Worm (Caenorhabditis elegans): ENCODE data around the gene gldi-2.

- no peak for TF ChIP-seq blmp-1 (tag; optimal IDR thresholded peaks at IDR 0.05; ENCODE audit: insufficient read depth)
- TF ChIP-seq elt-1 (tag; optimal IDR thresholded peaks at IDR 0.05): no peak
- TF ChIP-seq lin-13 (GFP tag; optimal IDR thresholded peaks at IDR 0.05): no peak
- TF ChIP-seq ceh-16 (tag; optimal IDR thresholded peaks at IDR 0.05): no peak
- no peak for TF ChIP-seq ztf-11 (tag; optimal IDR thresholded peaks at IDR 0.05)
- TF ChIP-seq ceh-82 (tag; optimal IDR thresholded peaks at IDR 0.05): no peak
- TF ChIP-seq nhr-25 (tag; optimal IDR thresholded peaks at IDR 0.05): no peak
- TF ChIP-seq nhr-23 (tag; optimal IDR thresholded peaks at IDR 0.05): no peak
Measured at ce11 chrII:6750929-6751328, 32.3 kb upstream of the gldi-2 start, which contains the start of gene F41G3.20.
